Fruit fly (Drosophila melanogaster) whole organism, embryonic: Measurements from ENCODE around the gene CG42240.

Source experiments
- Awh ChIP-seq: fragments of 200-800 bp; sonication (Bioruptor generic); IDR thresholded peaks from 2 replicates; pipeline ENCODE4, ENCODE4 v1.3.6; 2022; ENCODE audit warnings: missing biosample characterization, missing genetic modification characterization
- B-H1 ChIP-seq: fragments of 200-800 bp; sonication (Bioruptor generic); IDR thresholded peaks from 3 replicates; pipeline ENCODE4 v1.3.6; 2022; ENCODE audit warnings: missing biosample characterization, missing genetic modification characterization
- C15 ChIP-seq: fragments of 200-800 bp; sonication (Bioruptor generic); IDR thresholded peaks from 3 replicates; pipeline ENCODE4 v1.3.6; 2022; ENCODE audit warnings: missing biosample characterization, missing genetic modification characterization
- CG12219 ChIP-seq: fragments of 200-800 bp; sonication (Bioruptor generic); optimal IDR thresholded peaks from 3 replicates; lab custom pipeline; 2018; ENCODE audit warnings: missing biosample characterization, mild to moderate bottlenecking, missing genetic modification characterization
- CG13123 ChIP-seq: fragments of 200-800 bp; sonication (Bioruptor generic); optimal IDR thresholded peaks from 2 replicates; lab custom pipeline; 2016; ENCODE audit warnings: missing biosample characterization, missing genetic modification characterization
- CG15269 ChIP-seq: fragments of 200-800 bp; sonication (Bioruptor generic); optimal IDR thresholded peaks from 2 replicates; lab custom pipeline; 2018; ENCODE audit warnings: missing biosample characterization, mild to moderate bottlenecking, missing genetic modification characterization, moderate library complexity
- CG16813 ChIP-seq: fragments of 200-800 bp; sonication (Bioruptor generic); IDR thresholded peaks from 3 replicates; pipeline ENCODE4 v1.3.6; 2022; ENCODE audit warnings: missing biosample characterization, missing genetic modification characterization; ENCODE audit not compliant: partially characterized antibody
- CG32767 ChIP-seq: fragments of 200-800 bp; sonication (Bioruptor generic); IDR thresholded peaks from 2 replicates; pipeline ENCODE4 v1.3.6; 2022; ENCODE audit warnings: missing biosample characterization, missing genetic modification characterization
- CG33213 ChIP-seq: fragments of 200-800 bp; sonication (Bioruptor generic); optimal IDR thresholded peaks from 3 replicates; lab custom pipeline; 2016; ENCODE audit warnings: missing biosample characterization, missing genetic modification characterization
- CG34376 ChIP-seq: fragments of 200-800 bp; sonication (Bioruptor generic); optimal IDR thresholded peaks from 2 replicates; lab custom pipeline; 2018; ENCODE audit warnings: missing biosample characterization, mild to moderate bottlenecking, missing genetic modification characterization
- CG4328 ChIP-seq: fragments of 200-800 bp; sonication (Bioruptor generic); optimal IDR thresholded peaks from 3 replicates; lab custom pipeline; 2017; ENCODE audit warnings: missing biosample characterization, missing genetic modification reagents, missing genetic modification characterization
- CG43689 ChIP-seq: fragments of 200-800 bp; sonication (Bioruptor generic); IDR thresholded peaks from 2 replicates; pipeline ENCODE4 v1.3.6; 2022; ENCODE audit warnings: missing biosample characterization, missing genetic modification characterization
- CG8478 ChIP-seq: fragments of >200 bp; optimal IDR thresholded peaks from 2 replicates; lab custom pipeline; 2018
- CG9609 ChIP-seq: fragments of 200-800 bp; sonication (Bioruptor generic); optimal IDR thresholded peaks from 3 replicates; lab custom pipeline; 2016; ENCODE audit warnings: missing biosample characterization, missing genetic modification characterization
- CG9817 ChIP-seq: fragments of 200-800 bp; sonication (Bioruptor generic); optimal IDR thresholded peaks from 2 replicates; lab custom pipeline; 2018; ENCODE audit warnings: missing biosample characterization, mild to moderate bottlenecking, missing genetic modification characterization, moderate library complexity
- D ChIP-seq, 2 experiments: fragments of 200-800 bp in 1 of 2; fragments of >200 bp in 1 of 2; sonication (Bioruptor generic) in 1 of 2; optimal IDR thresholded peaks; 2 replicates in 1 of 2; 3 replicates in 1 of 2; lab custom pipeline; 2017; ENCODE audit warnings: mild to moderate bottlenecking in 1 of 2, missing biosample characterization in 1 of 2, missing genetic modification characterization in 1 of 2, missing genetic modification reagents in 1 of 2
- Dip2 ChIP-seq: fragments of 200-800 bp; sonication (Bioruptor generic); IDR thresholded peaks from 2 replicates; pipeline ENCODE4 v1.3.6; 2022; ENCODE audit warnings: missing biosample characterization, missing genetic modification characterization
- Elba2 ChIP-seq: fragments of 200-800 bp; sonication (Bioruptor generic); optimal IDR thresholded peaks from 3 replicates; lab custom pipeline; 2016; ENCODE audit warnings: missing biosample characterization, missing genetic modification characterization
- HLH3B ChIP-seq: fragments of 200-800 bp; sonication (Bioruptor generic); IDR thresholded peaks from 2 replicates; pipeline ENCODE4 v1.3.6; 2022; ENCODE audit warnings: missing biosample characterization, missing genetic modification characterization
- HLHmδ ChIP-seq: fragments of 200-800 bp; sonication (Bioruptor generic); optimal IDR thresholded peaks from 2 replicates; lab custom pipeline; 2018; ENCODE audit warnings: missing biosample characterization, mild to moderate bottlenecking, missing genetic modification characterization, moderate library complexity
- Kr ChIP-seq: fragments of 200-800 bp; sonication (Bioruptor generic); optimal IDR thresholded peaks from 2 replicates; lab custom pipeline; 2017; ENCODE audit warnings: missing biosample characterization, mild to moderate bottlenecking, missing genetic modification characterization
- Max ChIP-seq: fragments of 200-800 bp; sonication (Bioruptor generic); optimal IDR thresholded peaks from 2 replicates; lab custom pipeline; 2016; ENCODE audit warnings: missing biosample characterization, mild to moderate bottlenecking, missing genetic modification characterization
- NC2β ChIP-seq: fragments of 200-800 bp; sonication (Bioruptor generic); optimal IDR thresholded peaks from 2 replicates; lab custom pipeline; 2016; ENCODE audit warnings: missing biosample characterization, missing genetic modification characterization
- Neu2 ChIP-seq: fragments of 200-800 bp; sonication (Bioruptor generic); optimal IDR thresholded peaks from 3 replicates; lab custom pipeline; 2016; ENCODE audit warnings: missing biosample characterization, missing genetic modification characterization, borderline replicate concordance
- Oli ChIP-seq: fragments of 200-800 bp; sonication (Bioruptor generic); optimal IDR thresholded peaks from 2 replicates; lab custom pipeline; 2018; ENCODE audit warnings: missing biosample characterization, mild to moderate bottlenecking, missing genetic modification characterization, moderate library complexity
- Rfx ChIP-seq: fragments of 200-800 bp; sonication (Bioruptor generic); IDR thresholded peaks from 2 replicates; pipeline ENCODE4 v1.3.6; 2022; ENCODE audit warnings: missing biosample characterization, missing genetic modification characterization
- Taf1 ChIP-seq: fragments of 200-800 bp; sonication (Bioruptor generic); IDR thresholded peaks from 2 replicates; pipeline ENCODE4 v1.3.6; 2022; ENCODE audit warnings: missing biosample characterization, missing genetic modification characterization
- amos ChIP-seq: fragments of 200-800 bp; sonication (Bioruptor generic); IDR thresholded peaks from 2 replicates; pipeline ENCODE4 v1.3.6; 2022; ENCODE audit warnings: missing biosample characterization, missing genetic modification characterization; ENCODE audit not compliant: partially characterized antibody
- aop ChIP-seq: fragments of 200-800 bp; sonication (Bioruptor generic); IDR thresholded peaks from 2 replicates; pipeline ENCODE4 v1.3.6; 2022; ENCODE audit warnings: missing biosample characterization, missing genetic modification characterization
- ci ChIP-seq: fragments of 200-800 bp; sonication (Bioruptor generic); IDR thresholded peaks from 3 replicates; pipeline ENCODE4 v1.3.6; 2022; ENCODE audit warnings: missing biosample characterization, missing genetic modification characterization
- croc ChIP-seq: fragments of 200-800 bp; sonication (Bioruptor generic); conservative IDR thresholded peaks from 3 replicates; pipeline ENCODE4 v1.3.6; 2022; ENCODE audit warnings: missing biosample characterization, missing genetic modification characterization
- crol ChIP-seq: fragments of 200-800 bp; sonication (Bioruptor generic); IDR thresholded peaks from 2 replicates; pipeline ENCODE4 v1.3.6; 2022; ENCODE audit warnings: missing biosample characterization, missing genetic modification characterization
- da ChIP-seq: fragments of 200-800 bp; sonication (Bioruptor generic); optimal IDR thresholded peaks from 2 replicates; lab custom pipeline; 2016; ENCODE audit warnings: missing biosample characterization, missing genetic modification characterization
- dmrt11E ChIP-seq: fragments of 200-800 bp; sonication (Bioruptor generic); optimal IDR thresholded peaks from 3 replicates; lab custom pipeline; 2018; ENCODE audit warnings: missing biosample characterization, mild to moderate bottlenecking, missing genetic modification characterization, moderate library complexity
- ems ChIP-seq: fragments of 200-800 bp; sonication (Bioruptor generic); optimal IDR thresholded peaks from 3 replicates; lab custom pipeline; 2016; ENCODE audit warnings: missing biosample characterization, missing genetic modification characterization
- fd64A ChIP-seq: fragments of 200-800 bp; sonication (Bioruptor generic); optimal IDR thresholded peaks from 3 replicates; lab custom pipeline; 2018; ENCODE audit warnings: missing biosample characterization, mild to moderate bottlenecking, missing genetic modification characterization
- gsb ChIP-seq: fragments of 200-800 bp; sonication (Bioruptor generic); IDR thresholded peaks from 2 replicates; pipeline ENCODE4 v1.3.6; 2022; ENCODE audit warnings: missing biosample characterization, missing genetic modification characterization
- hth ChIP-seq: fragments of >200 bp; optimal IDR thresholded peaks from 2 replicates; lab custom pipeline; 2017; ENCODE audit warnings: inconsistent platforms
- lilli ChIP-seq: fragments of 200-800 bp; sonication (Bioruptor generic); optimal IDR thresholded peaks from 3 replicates; lab custom pipeline; 2016; ENCODE audit warnings: missing biosample characterization, missing genetic modification characterization
- nau ChIP-seq: fragments of 200-800 bp; sonication (Bioruptor generic); optimal IDR thresholded peaks from 3 replicates; lab custom pipeline; 2017; ENCODE audit warnings: missing biosample characterization, mild to moderate bottlenecking, missing genetic modification characterization, missing genetic modification reagents
- nmo ChIP-seq: fragments of 200-800 bp; sonication (Bioruptor generic); optimal IDR thresholded peaks from 2 replicates; lab custom pipeline; 2018; ENCODE audit warnings: missing biosample characterization, mild to moderate bottlenecking, missing genetic modification characterization, moderate library complexity
- org-1 ChIP-seq: fragments of 200-800 bp; sonication (Bioruptor generic); optimal IDR thresholded peaks from 2 replicates; lab custom pipeline; 2017; ENCODE audit warnings: missing biosample characterization, missing genetic modification characterization
- p53 ChIP-seq: fragments of 200-800 bp; sonication (Bioruptor generic); optimal IDR thresholded peaks from 2 replicates; lab custom pipeline; 2016; ENCODE audit warnings: missing biosample characterization, missing genetic modification characterization
- pfk ChIP-seq: fragments of 200-800 bp; sonication (Bioruptor generic); optimal IDR thresholded peaks from 2 replicates; lab custom pipeline; 2018; ENCODE audit warnings: missing biosample characterization, mild to moderate bottlenecking, missing genetic modification characterization, moderate library complexity
- run ChIP-seq: fragments of 200-800 bp; sonication (Bioruptor generic); optimal IDR thresholded peaks from 3 replicates; lab custom pipeline; 2018; ENCODE audit warnings: missing biosample characterization, mild to moderate bottlenecking, missing genetic modification characterization
- sd ChIP-seq: fragments of 200-800 bp; sonication (Bioruptor generic); optimal IDR thresholded peaks from 3 replicates; lab custom pipeline; 2018; ENCODE audit warnings: missing biosample characterization, mild to moderate bottlenecking, missing genetic modification characterization, moderate library complexity
- sim ChIP-seq: fragments of 200-800 bp; sonication (Bioruptor generic); IDR thresholded peaks from 2 replicates; pipeline ENCODE4 v1.3.6; 2022; ENCODE audit warnings: missing biosample characterization, missing genetic modification characterization
- tio ChIP-seq: fragments of 200-800 bp; sonication (Bioruptor generic); optimal IDR thresholded peaks from 2 replicates; lab custom pipeline; 2017; ENCODE audit warnings: missing biosample characterization, missing genetic modification characterization, inconsistent platforms
- tup ChIP-seq: fragments of 200-800 bp; sonication (Bioruptor generic); optimal IDR thresholded peaks from 2 replicates; lab custom pipeline; 2016; ENCODE audit warnings: missing biosample characterization, mild to moderate bottlenecking, missing genetic modification characterization, moderate library complexity
- tx ChIP-seq: fragments of 200-800 bp; sonication (Bioruptor generic); optimal IDR thresholded peaks from 2 replicates; lab custom pipeline; 2016; ENCODE audit warnings: missing biosample characterization, missing genetic modification characterization
- wor ChIP-seq: fragments of 200-800 bp; sonication (Bioruptor generic); IDR thresholded peaks from 2 replicates; pipeline ENCODE4 v1.3.6; 2022; ENCODE audit warnings: missing biosample characterization, missing genetic modification characterization
- zfh2 ChIP-seq: fragments of 200-800 bp; sonication (Bioruptor generic); optimal IDR thresholded peaks from 2 replicates; lab custom pipeline; 2016; ENCODE audit warnings: missing biosample characterization, missing genetic modification characterization

CG42240 gene

DNA sequence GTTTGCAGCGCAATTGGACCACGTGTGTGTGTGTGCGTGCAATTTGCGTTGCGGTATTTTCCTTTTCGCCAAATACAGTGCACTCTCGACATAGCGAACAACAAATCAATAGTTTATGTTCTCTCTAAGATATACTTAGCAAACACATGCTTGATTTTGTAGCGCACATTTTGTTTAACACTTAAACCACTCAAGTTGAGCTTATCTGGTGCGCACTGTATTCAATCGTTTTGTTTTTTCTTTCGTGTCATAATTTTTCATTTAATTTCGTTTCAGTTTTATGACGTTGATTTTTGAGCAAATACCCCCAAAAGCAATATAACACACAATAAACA lies 35.7 kb downstream of the CG42240 start (continued):
- TF ChIP-seq CG9609 (GFP tag; lab: Kevin White, UChicago) = peak; percentile 78
- peak; percentile 85 for TF ChIP-seq gsb (GFP tag; lab: Robert Waterston, UW)
- TF ChIP-seq CG15269 = peak; percentile 92
- peak; percentile 78 for TF ChIP-seq sd (tag; lab: Kevin White, UChicago)
- TF ChIP-seq zfh2 (GFP tag; lab: Kevin White, UChicago) = peak; percentile 90
- TF ChIP-seq HLHmδ (GFP tag; lab: Kevin White, UChicago) = no peak
- peak; percentile 22 for TF ChIP-seq dmrt11E (tag; lab: Kevin White, UChicago)
- peak; percentile 78 for TF ChIP-seq CG43689 (GFP tag; lab: Robert Waterston, UW)
- no peak for TF ChIP-seq hth (lab: Kevin White, UChicago)
- no peak for TF ChIP-seq Elba2 (GFP tag; lab: Kevin White, UChicago)
- TF ChIP-seq ci (GFP tag; lab: Robert Waterston, UW) = peak; percentile 93
- TF ChIP-seq Kr (GFP tag; lab: Kevin White, UChicago) = no peak
- TF ChIP-seq nau (GFP tag; lab: Kevin White, UChicago) = no peak
- peak; percentile 87 for TF ChIP-seq Taf1 (GFP tag; lab: Robert Waterston, UW)
- TF ChIP-seq amos (GFP tag; lab: Robert Waterston, UW) = no peak
- peak; percentile 59 for TF ChIP-seq da
- TF ChIP-seq pfk = no peak
- no peak; the same call in 1 of the 2 replicates for TF ChIP-seq Dip2 (GFP tag; lab: Robert Waterston, UW)
- no peak for TF ChIP-seq Neu2
- peak; percentile 92 for TF ChIP-seq lilli (GFP tag; lab: Kevin White, UChicago)
- TF ChIP-seq fd64A (GFP tag; lab: Kevin White, UChicago) = peak; percentile 33
- peak; percentile 65 for TF ChIP-seq Max (GFP tag; lab: Kevin White, UChicago)
- TF ChIP-seq CG9817 (tag; lab: Kevin White, UChicago) = peak; percentile 92
- peak; percentile 90 for TF ChIP-seq CG34376 (GFP tag; lab: Kevin White, UChicago)
- peak; percentile 69 for TF ChIP-seq aop (GFP tag; lab: Robert Waterston, UW)
- TF ChIP-seq CG8478 = no peak
- peak; percentile 82 for TF ChIP-seq CG32767 (GFP tag; lab: Robert Waterston, UW)
- no peak for TF ChIP-seq crol
- peak; percentile 80 for TF ChIP-seq nmo (GFP tag; lab: Kevin White, UChicago)
- TF ChIP-seq tio = no peak
- TF ChIP-seq run (tag; lab: Kevin White, UChicago) = peak; percentile 50
- TF ChIP-seq sim (GFP tag; lab: Robert Waterston, UW) = no peak
- TF ChIP-seq C15 (GFP tag; lab: Robert Waterston, UW) = peak; percentile 76
- TF ChIP-seq CG13123 = peak; percentile 64
- peak; percentile 77 for TF ChIP-seq CG33213
- peak; percentile 74 for TF ChIP-seq org-1 (GFP tag; lab: Kevin White, UChicago)
- no peak for TF ChIP-seq CG16813 (GFP tag; lab: Robert Waterston, UW)
- TF ChIP-seq ems = peak; percentile 75
- TF ChIP-seq Awh = peak; percentile 79
- peak; percentile 56 for TF ChIP-seq croc (GFP tag; lab: Robert Waterston, UW)
- peak; percentile 52 for TF ChIP-seq p53 (GFP tag; lab: Kevin White, UChicago)
- peak; percentile 84 for TF ChIP-seq CG12219 (GFP tag; lab: Kevin White, UChicago)
- peak; percentile 96 for TF ChIP-seq Rfx (GFP tag; lab: Robert Waterston, UW)
- peak; percentile 72 for TF ChIP-seq CG4328 (GFP tag; lab: Kevin White, UChicago)
- peak; percentile 45 for TF ChIP-seq NC2β (GFP tag; lab: Kevin White, UChicago)
- peak; percentile 83 for TF ChIP-seq B-H1 (GFP tag; lab: Robert Waterston, UW)
- no peak for TF ChIP-seq D (optimal IDR thresholded peaks at IDR 0.05; lab: Kevin White, UChicago)
- peak; percentile 50 for TF ChIP-seq D (GFP tag; optimal IDR thresholded peaks at IDR 0.05; lab: Kevin White, UChicago)
- TF ChIP-seq tup (GFP tag; lab: Kevin White, UChicago) = peak; percentile 41
- TF ChIP-seq tx (GFP tag; lab: Kevin White, UChicago) = peak; percentile 75
- peak; percentile 82 for TF ChIP-seq Oli (tag; lab: Kevin White, UChicago)
- peak; percentile 64; the same call in 1 of the 2 replicates for TF ChIP-seq wor (GFP tag; lab: Robert Waterston, UW)
- peak; percentile 87 for TF ChIP-seq HLH3B (GFP tag; lab: Robert Waterston, UW)
